Fruit fly (Drosophila melanogaster): ENCODE results near the gene zormin.

DNA sequence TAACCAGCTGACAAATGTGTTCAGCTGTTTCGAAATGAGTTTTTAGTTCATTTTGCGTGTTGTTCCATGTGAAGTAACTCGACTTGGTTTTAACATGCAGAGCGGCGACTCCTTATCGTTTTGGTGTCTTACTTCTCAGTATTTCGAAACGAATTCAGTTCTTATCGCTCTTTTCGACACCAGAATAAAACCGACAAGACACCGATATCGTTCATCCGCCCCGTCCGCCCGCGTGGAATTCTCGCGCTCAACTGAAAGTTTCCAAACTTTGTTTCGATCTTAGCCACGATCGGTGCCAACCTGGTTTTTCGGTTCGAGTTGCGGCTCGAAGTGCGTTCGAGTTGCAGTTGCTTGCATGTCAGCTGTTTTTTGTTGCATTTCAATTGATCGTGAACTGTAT is 12.1 kb upstream of the zormin start, which contains the start of gene CG15822:
- no peak for TF ChIP-seq psq (optimal IDR thresholded peaks at IDR 0.05)
- no peak for TF ChIP-seq ttk (optimal IDR thresholded peaks at IDR 0.05)
- TF ChIP-seq Myc (optimal IDR thresholded peaks at IDR 0.05): no peak
- no peak for TF ChIP-seq insv (optimal IDR thresholded peaks at IDR 0.05)
- TF ChIP-seq h (optimal IDR thresholded peaks at IDR 0.05): no peak
- no peak for TF ChIP-seq Sin3A (optimal IDR thresholded peaks at IDR 0.05)
